Worm (Caenorhabditis elegans) whole organism, early embryonic: Measurements from ENCODE around the gene fbxb-9.
A peak's percentile ranks its signal among the peaks of the same experiment; 100 is the strongest.

ENCODE experiments used
- B0310.2 ChIP-seq: sonication (generic microtip); optimal IDR thresholded peaks from 2 replicates; lab custom pipeline; 2016; ENCODE audit warnings: mild to moderate bottlenecking, missing genetic modification characterization, missing compliant biosample characterization
- F13C5.2 ChIP-seq: sonication (generic microtip); optimal IDR thresholded peaks from 2 replicates; lab custom pipeline; 2017; ENCODE audit warnings: mild to moderate bottlenecking, missing genetic modification characterization, inconsistent platforms, missing compliant biosample characterization
- aly-1 ChIP-seq: sonication (generic microtip); optimal IDR thresholded peaks from 2 replicates; lab custom pipeline; 2016; ENCODE audit warnings: missing genetic modification characterization, missing compliant biosample characterization
- ama-1 ChIP-seq: fragments of 150-350 bp; optimal IDR thresholded peaks from 2 replicates; lab custom pipeline; 2014
- ceh-13 ChIP-seq: fragments of 200-800 bp; sonication (Bioruptor generic); optimal IDR thresholded peaks from 2 replicates; lab custom pipeline; 2018; ENCODE audit warnings: mild to moderate bottlenecking, missing genetic modification characterization, missing compliant biosample characterization
- ceh-36 ChIP-seq: sonication (generic microtip); optimal IDR thresholded peaks from 2 replicates; lab custom pipeline; 2016; ENCODE audit warnings: missing genetic modification characterization, inconsistent platforms, missing compliant biosample characterization
- ets-7 ChIP-seq: sonication (generic microtip); optimal IDR thresholded peaks from 2 replicates; lab custom pipeline; 2016; ENCODE audit warnings: missing genotype, missing genetic modification characterization, missing compliant biosample characterization
- flt-1 ChIP-seq: fragments of 200-800 bp; sonication (Bioruptor generic); IDR thresholded peaks from 2 replicates; pipeline ENCODE4 v1.3.6; 2022; ENCODE audit warnings: missing genetic modification characterization, missing compliant biosample characterization
- hmbx-1 ChIP-seq: sonication (generic microtip); optimal IDR thresholded peaks from 2 replicates; lab custom pipeline; 2016; ENCODE audit warnings: mild to moderate bottlenecking, missing genetic modification characterization, missing compliant biosample characterization
- hmg-4 ChIP-seq: fragments of 200-800 bp; sonication (Bioruptor generic); optimal IDR thresholded peaks from 2 replicates; lab custom pipeline; 2018; ENCODE audit warnings: mild to moderate bottlenecking, missing genetic modification characterization, missing compliant biosample characterization
- hnd-1 ChIP-seq: sonication (generic microtip); optimal IDR thresholded peaks from 2 replicates; lab custom pipeline; 2016; ENCODE audit warnings: missing genetic modification characterization, missing compliant biosample characterization
- pes-1 ChIP-seq: fragments of 200-800 bp; sonication (Bioruptor generic); IDR thresholded peaks from 2 replicates; pipeline ENCODE4 v1.3.6; 2022; ENCODE audit warnings: missing genetic modification reagents, missing genetic modification characterization, missing compliant biosample characterization
- scrt-1 ChIP-seq: fragments of 200-800 bp; sonication (Bioruptor generic); IDR thresholded peaks from 2 replicates; pipeline ENCODE4 v1.3.6; 2022; ENCODE audit warnings: missing genetic modification characterization, missing compliant biosample characterization
- sea-1 ChIP-seq: fragments of 200-800 bp; sonication (Bioruptor generic); conservative IDR thresholded peaks from 2 replicates; pipeline ENCODE4 v1.3.6; 2022; ENCODE audit warnings: missing genetic modification characterization, missing compliant biosample characterization
- tbx-11 ChIP-seq: fragments of 200-800 bp; sonication (Bioruptor generic); IDR thresholded peaks from 2 replicates; pipeline ENCODE4 v1.3.6; 2022; ENCODE audit warnings: missing genetic modification characterization, missing compliant biosample characterization
- tbx-37 ChIP-seq: fragments of 200-800 bp; sonication (Bioruptor generic); conservative IDR thresholded peaks from 2 replicates; pipeline ENCODE4 v1.3.6; 2022; ENCODE audit warnings: missing genetic modification reagents, missing genetic modification characterization, missing compliant biosample characterization
- tra-4 ChIP-seq: sonication (generic microtip); optimal IDR thresholded peaks from 2 replicates; lab custom pipeline; 2017; ENCODE audit warnings: missing genetic modification characterization, missing compliant biosample characterization

Gene fbxb-9

ce11 chrIV:11149454-11150163 lies 12.7 kb downstream of the fbxb-9 start, which contains the start of the genes F01G4.6 and pfd-1:
Gene F01G4.6, minus strand, starts transcription at chrIV:11149504.
Gene pfd-1, plus strand, starts transcription at chrIV:11150113.
- no peak for TF ChIP-seq aly-1 (tag; lab: Kevin White, UChicago)
- peak; percentile 50; the same call in 1 of the 2 replicates for TF ChIP-seq pes-1 (GFP tag; lab: Robert Waterston, UW)
- no peak for TF ChIP-seq ama-1 (lab: Kevin White, UChicago)
- no peak for TF ChIP-seq B0310.2 (tag; lab: Kevin White, UChicago)
- TF ChIP-seq tbx-11 = no peak
- TF ChIP-seq F13C5.2 (tag; lab: Kevin White, UChicago) = peak; percentile 62
- TF ChIP-seq hmg-4 (GFP tag; lab: Kevin White, UChicago) = no peak
- no peak for TF ChIP-seq ets-7
- no peak for TF ChIP-seq ceh-13
- no peak for TF ChIP-seq ceh-36 (tag; lab: Kevin White, UChicago)
- no peak for TF ChIP-seq hnd-1 (tag; lab: Kevin White, UChicago)
- TF ChIP-seq tra-4 (tag; lab: Kevin White, UChicago) = no peak
- no peak for TF ChIP-seq sea-1 (GFP tag; lab: Robert Waterston, UW)
- no peak for TF ChIP-seq hmbx-1 (tag; lab: Kevin White, UChicago)
- no peak for TF ChIP-seq tbx-37 (GFP tag; lab: Robert Waterston, UW)
- TF ChIP-seq scrt-1 (GFP tag; lab: Robert Waterston, UW) = no peak
- TF ChIP-seq flt-1 (GFP tag; lab: Robert Waterston, UW) = 0 out of 2 replicates have a peak, but pooled peaks have one; percentile 15

ce11 chrIV:11148788-11149366 lies 13.5 kb downstream of the fbxb-9 start:
- peak; percentile 31 for TF ChIP-seq hmg-4 (GFP tag; lab: Kevin White, UChicago)
- no peak for TF ChIP-seq ets-7

- no peak for TF ChIP-seq ama-1 (lab: Kevin White, UChicago)
- TF ChIP-seq hnd-1 (tag; lab: Kevin White, UChicago) = no peak
- no peak for TF ChIP-seq sea-1 (GFP tag; lab: Robert Waterston, UW)
- TF ChIP-seq ets-7 = no peak
- TF ChIP-seq tbx-37 (GFP tag; lab: Robert Waterston, UW) = no peak
- no peak for TF ChIP-seq hmg-4 (GFP tag; lab: Kevin White, UChicago)
- TF ChIP-seq aly-1 (tag; lab: Kevin White, UChicago) = no peak
- TF ChIP-seq scrt-1 (GFP tag; lab: Robert Waterston, UW) = no peak
- TF ChIP-seq flt-1 (GFP tag; lab: Robert Waterston, UW) = no peak
- TF ChIP-seq ceh-13 = no peak
- TF ChIP-seq B0310.2 (tag; lab: Kevin White, UChicago) = no peak
- TF ChIP-seq F13C5.2 (tag; lab: Kevin White, UChicago) = no peak
- TF ChIP-seq tra-4 (tag; lab: Kevin White, UChicago) = no peak
These were observed 15.3 kb downstream of the fbxb-9 start, which contains the start of gene pigq-1 for ce11 chrIV:11146962-11147470. Gene pigq-1, minus strand, starts transcription at chrIV:11147247.

ce11 chrIV:11146492-11146891 lies 15.9 kb downstream of the fbxb-9 start:
- TF ChIP-seq pes-1 (GFP tag; lab: Robert Waterston, UW) (no peak), flt-1 (GFP tag; lab: Robert Waterston, UW) (no peak), sea-1 (GFP tag; lab: Robert Waterston, UW) (no peak)

DNA sequence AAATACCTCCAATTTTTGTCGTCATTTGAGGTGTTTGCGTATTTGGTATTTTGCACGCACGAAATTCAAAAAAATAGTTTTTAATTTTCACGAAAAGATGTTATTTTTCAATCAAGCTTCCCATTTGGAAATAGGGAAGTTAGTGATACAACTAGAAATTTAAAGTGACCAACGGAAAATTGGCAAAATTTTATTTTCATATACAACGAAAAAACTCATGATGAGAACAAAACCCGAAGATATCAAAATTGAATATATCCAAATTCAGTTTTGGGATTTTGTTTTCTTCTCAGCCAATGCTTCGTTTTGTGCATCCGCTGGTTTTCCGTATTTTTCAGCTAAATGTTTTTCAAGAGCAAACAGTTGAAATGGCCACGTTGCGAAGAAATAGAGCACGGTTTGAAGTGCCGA lies 16.4 kb downstream of the fbxb-9 start:
- no peak for TF ChIP-seq hmg-4 (GFP tag; lab: Kevin White, UChicago)
- TF ChIP-seq sea-1 (GFP tag; lab: Robert Waterston, UW) = no peak
- no peak for TF ChIP-seq aly-1 (tag; lab: Kevin White, UChicago)
- TF ChIP-seq tbx-37 (GFP tag; lab: Robert Waterston, UW) = no peak
- no peak for TF ChIP-seq pes-1 (GFP tag; lab: Robert Waterston, UW)
- no peak for TF ChIP-seq scrt-1 (GFP tag; lab: Robert Waterston, UW)
- TF ChIP-seq ceh-13 = no peak
- TF ChIP-seq tbx-11 = no peak
- no peak for TF ChIP-seq ceh-36 (tag; lab: Kevin White, UChicago)
- TF ChIP-seq flt-1 (GFP tag; lab: Robert Waterston, UW) = no peak
- no peak for TF ChIP-seq F13C5.2 (tag; lab: Kevin White, UChicago)
- no peak for TF ChIP-seq B0310.2 (tag; lab: Kevin White, UChicago)
- no peak for TF ChIP-seq hmbx-1 (tag; lab: Kevin White, UChicago)
- no peak for TF ChIP-seq hnd-1 (tag; lab: Kevin White, UChicago)
- TF ChIP-seq tra-4 (tag; lab: Kevin White, UChicago) = no peak
- TF ChIP-seq ets-7 = no peak

DNA sequence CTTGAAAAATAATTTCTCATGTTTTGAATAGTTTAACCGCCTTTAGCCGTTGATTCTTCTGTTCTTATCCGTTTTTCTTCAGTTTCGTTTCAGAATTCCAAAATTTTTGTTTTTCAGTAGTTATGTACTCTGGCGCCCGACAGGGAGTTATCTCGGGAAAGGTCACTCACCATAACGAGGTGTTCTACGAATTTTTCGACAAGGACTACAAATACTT lies 19.2 kb downstream of the fbxb-9 start, which contains the start of gene F01G4.4:
TSS of gene F01G4.4 (plus strand) at position 118 of the 217 bp plus-strand sequence.
- TF ChIP-seq sea-1 (GFP tag; lab: Robert Waterston, UW) = no peak
- no peak for TF ChIP-seq tra-4 (tag; lab: Kevin White, UChicago)
- no peak for TF ChIP-seq hmbx-1 (tag; lab: Kevin White, UChicago)
- TF ChIP-seq hnd-1 (tag; lab: Kevin White, UChicago) = no peak
- TF ChIP-seq ets-7 = no peak
- TF ChIP-seq ama-1 (lab: Kevin White, UChicago) = no peak
- TF ChIP-seq aly-1 (tag; lab: Kevin White, UChicago) = no peak
- TF ChIP-seq ceh-13 = no peak
- TF ChIP-seq tbx-37 (GFP tag; lab: Robert Waterston, UW) = no peak
- no peak for TF ChIP-seq tbx-11
- no peak for TF ChIP-seq pes-1 (GFP tag; lab: Robert Waterston, UW)
- no peak for TF ChIP-seq flt-1 (GFP tag; lab: Robert Waterston, UW)
- no peak for TF ChIP-seq F13C5.2 (tag; lab: Kevin White, UChicago)
- TF ChIP-seq B0310.2 (tag; lab: Kevin White, UChicago) = no peak
- TF ChIP-seq hmg-4 (GFP tag; lab: Kevin White, UChicago) = no peak
- TF ChIP-seq scrt-1 (GFP tag; lab: Robert Waterston, UW) = no peak
- no peak for TF ChIP-seq ceh-36 (tag; lab: Kevin White, UChicago)
